Worm (Caenorhabditis elegans): ENCODE data around the gene hlh-10.

The hlh-10 gene

ce11 chrV:9282110-9282509, at the start of gene hlh-10:
hlh-10 (minus strand) TSS chrV:9282210.
- TF ChIP-seq ceh-48 (tag; optimal IDR thresholded peaks at IDR 0.05) (no peak), ceh-24 (tag; optimal IDR thresholded peaks at IDR 0.05) (no peak), pqm-1 (tag; optimal IDR thresholded peaks at IDR 0.05) (no peak), odd-2 (tag; optimal IDR thresholded peaks at IDR 0.05) (no peak), ref-2 (tag; optimal IDR thresholded peaks at IDR 0.05) (no peak), tbx-2 (tag; optimal IDR thresholded peaks at IDR 0.05) (no peak), ceh-2 (tag; optimal IDR thresholded peaks at IDR 0.05) (no peak), tbx-7 (tag; optimal IDR thresholded peaks at IDR 0.05) (no peak), sdc-2 (tag; optimal IDR thresholded peaks at IDR 0.05) (no peak), fax-1 (tag; optimal IDR thresholded peaks at IDR 0.05) (no peak), hlh-13 (GFP tag; optimal IDR thresholded peaks at IDR 0.05) (no peak), C08G9.2 (tag; optimal IDR thresholded peaks at IDR 0.05) (no peak), dmd-4 (tag; optimal IDR thresholded peaks at IDR 0.05; ENCODE audit: borderline replicate concordance) (no peak), che-1 (tag; optimal IDR thresholded peaks at IDR 0.05) (no peak), Y22D7AL.16 (tag; optimal IDR thresholded peaks at IDR 0.05) (no peak)

ce11 chrV:9329245-9329979, 47.4 kb upstream of the hlh-10 start:
- no peak for TF ChIP-seq gmeb-2 (tag; optimal IDR thresholded peaks at IDR 0.05)
- TF ChIP-seq ref-2 (tag; optimal IDR thresholded peaks at IDR 0.05) = no peak
- no peak for TF ChIP-seq nhr-232 (tag; optimal IDR thresholded peaks at IDR 0.05)
- no peak for TF ChIP-seq ceh-30 (tag; optimal IDR thresholded peaks at IDR 0.05)
- no peak for TF ChIP-seq sdc-2 (tag; optimal IDR thresholded peaks at IDR 0.05)
- no peak for TF ChIP-seq dmd-4 (tag; optimal IDR thresholded peaks at IDR 0.05; ENCODE audit: borderline replicate concordance)
- TF ChIP-seq fax-1 (tag; optimal IDR thresholded peaks at IDR 0.05) = no peak
- TF ChIP-seq syd-9 (tag; optimal IDR thresholded peaks at IDR 0.05) = no peak

ce11 chrV:9328670-9329069, 46.7 kb upstream of the hlh-10 start, which contains the start of gene K07B1.4:
K07B1.4 (plus strand) TSS chrV:9328970.
- TF ChIP-seq ceh-45 (GFP tag; IDR thresholded peaks at IDR 0.05) = no peak
- TF ChIP-seq pha-4 (tag; optimal IDR thresholded peaks at IDR 0.05) = no peak

ce11 chrV:9327691-9328090, 45.7 kb upstream of the hlh-10 start:
- TF ChIP-seq ttx-3 (tag; optimal IDR thresholded peaks at IDR 0.05) (no peak), ama-1 (optimal IDR thresholded peaks at IDR 0.05) (no peak), unc-3 (GFP tag; conservative IDR thresholded peaks at IDR 0.05) (no peak), unc-3 (tag; optimal IDR thresholded peaks at IDR 0.05) (no peak), fax-1 (tag; optimal IDR thresholded peaks at IDR 0.05) (no peak)

- TF ChIP-seq elt-4 (tag; optimal IDR thresholded peaks at IDR 0.05) (no peak), ceh-22 (tag; optimal IDR thresholded peaks at IDR 0.05) (no peak), fkh-10 (GFP tag; optimal IDR thresholded peaks at IDR 0.05) (no peak), madf-2 (tag; optimal IDR thresholded peaks at IDR 0.05) (no peak), fkh-6 (tag; optimal IDR thresholded peaks at IDR 0.05) (no peak), sdc-2 (tag; optimal IDR thresholded peaks at IDR 0.05) (no peak), unc-86 (tag; optimal IDR thresholded peaks at IDR 0.05) (no peak), F13H6.1 (tag; optimal IDR thresholded peaks at IDR 0.05) (no peak), dmd-4 (tag; optimal IDR thresholded peaks at IDR 0.05; ENCODE audit: borderline replicate concordance) (no peak), ceh-31 (tag; optimal IDR thresholded peaks at IDR 0.05) (no peak), sox-4 (tag; optimal IDR thresholded peaks at IDR 0.05) (no peak), ceh-24 (tag; optimal IDR thresholded peaks at IDR 0.05) (no peak), syd-9 (tag; optimal IDR thresholded peaks at IDR 0.05) (no peak), unc-42 (tag; optimal IDR thresholded peaks at IDR 0.05) (no peak), lim-6 (tag; optimal IDR thresholded peaks at IDR 0.05) (no peak), K09A11.1 (tag; optimal IDR thresholded peaks at IDR 0.05; ENCODE audit: insufficient read depth) (no peak), elt-2 (tag; optimal IDR thresholded peaks at IDR 0.05) (no peak), ceh-18 (tag; optimal IDR thresholded peaks at IDR 0.05) (no peak)
These were observed 44.9 kb upstream of the hlh-10 start for ce11 chrV:9326903-9327302.
